4 fruit fly cellular contexts compared by ENCODE assay signal in genomic region chrX:19174850-19175571, dm6.
TF ChIP-seq lines count a peak whose summit lies in the region.

Gene CG33939, minus strand, starts transcription at chrX:19174900.

- TF ChIP-seq CTCF in whole organism, embryonic (GFP tag; optimal IDR thresholded peaks at IDR 0.05; lab: Kevin White, UChicago) = no peak

TF ChIP-seq in whole organism, embryonic, 481 proteins besides CTCF, POLR2A, EP300 and RAD21:
- 0 out of 4 replicates have a peak, but pooled peaks have one; percentile 73 for TF ChIP-seq chinmo (GFP tag; IDR thresholded peaks at IDR 0.05; lab: Robert Waterston, UW; ENCODE audit: partially characterized antibody)
- no peak for TF ChIP-seq odd (GFP tag; optimal IDR thresholded peaks at IDR 0.05; lab: Kevin White, UChicago)
- peak; percentile 92 for TF ChIP-seq CG13894 (tag; optimal IDR thresholded peaks at IDR 0.05; lab: Kevin White, UChicago)
- TF ChIP-seq gcm2 (GFP tag; optimal IDR thresholded peaks at IDR 0.05; lab: Kevin White, UChicago) = no peak
- TF ChIP-seq CG10565 (GFP tag; optimal IDR thresholded peaks at IDR 0.05; lab: Kevin White, UChicago) = no peak
- TF ChIP-seq Tbp (GFP tag; optimal IDR thresholded peaks at IDR 0.05; lab: Kevin White, UChicago) = peak; percentile 65
- TF ChIP-seq CG10274 (GFP tag; optimal IDR thresholded peaks at IDR 0.05; lab: Kevin White, UChicago) = no peak
- TF ChIP-seq Chrac-16 (GFP tag; optimal IDR thresholded peaks at IDR 0.05; lab: Kevin White, UChicago) = no peak
- no peak for TF ChIP-seq CkIIα-i1 (GFP tag; IDR thresholded peaks at IDR 0.05; lab: Robert Waterston, UW)
- no peak for TF ChIP-seq CG12391 (tag; optimal IDR thresholded peaks at IDR 0.05; lab: Kevin White, UChicago)
- peak; percentile 8; the same call in 1 of the 2 replicates for TF ChIP-seq CG13287 (GFP tag; IDR thresholded peaks at IDR 0.05; lab: Robert Waterston, UW; ENCODE audit: partially characterized antibody)
- TF ChIP-seq Deaf1 (tag; optimal IDR thresholded peaks at IDR 0.05; lab: Kevin White, UChicago) = peak; percentile 77
- peak; percentile 99 for TF ChIP-seq CG8359 (GFP tag; optimal IDR thresholded peaks at IDR 0.05; lab: Kevin White, UChicago; ENCODE audit: borderline replicate concordance)
- peak; percentile 9 for TF ChIP-seq ftz-f1 (GFP tag; optimal IDR thresholded peaks at IDR 0.05; lab: Kevin White, UChicago)
- TF ChIP-seq nom (GFP tag; optimal IDR thresholded peaks at IDR 0.05; lab: Kevin White, UChicago) = peak; percentile 22
- 0 out of 4 replicates have a peak, but pooled peaks have one; percentile 14 for TF ChIP-seq Dll (GFP tag; IDR thresholded peaks at IDR 0.05; lab: Robert Waterston, UW; ENCODE audit: partially characterized antibody)
- TF ChIP-seq sens (GFP tag; lab: Kevin White, UChicago) = no peak
- no peak for TF ChIP-seq CrebB (tag; optimal IDR thresholded peaks at IDR 0.05; lab: Kevin White, UChicago)
- peak; percentile 24; the same call in 1 of the 2 replicates for TF ChIP-seq CG32532 (GFP tag; IDR thresholded peaks at IDR 0.05; lab: Robert Waterston, UW)
- TF ChIP-seq Trl (optimal IDR thresholded peaks at IDR 0.05; lab: Kevin White, UChicago) = peak in 1 of 2 experiments; percentile 1
- no peak for TF ChIP-seq Trl (GFP tag; optimal IDR thresholded peaks at IDR 0.05; lab: Kevin White, UChicago)

TF ChIP-seq in whole organism, prepupa, 60 proteins besides CTCF, POLR2A, EP300 and RAD21:
- TF ChIP-seq CG6854 (GFP tag; optimal IDR thresholded peaks at IDR 0.05; lab: Kevin White, UChicago) (peak; percentile 7), CG11294 (GFP tag; IDR thresholded peaks at IDR 0.05; lab: Robert Waterston, UW) (no peak), ss (GFP tag; optimal IDR thresholded peaks at IDR 0.05; lab: Kevin White, UChicago) (peak in 1 of 2 experiments; percentile 9), esn (GFP tag; optimal IDR thresholded peaks at IDR 0.05; lab: Kevin White, UChicago) (no peak), Eip78C (GFP tag; lab: Kevin White, UChicago) (peak; percentile 33)

TF ChIP-seq in whole organism, pupa, 21 proteins besides CTCF, POLR2A, EP300 and RAD21:
- TF ChIP-seq CG4496 (GFP tag; IDR thresholded peaks at IDR 0.05; lab: Robert Waterston, UW) = peak; percentile 34; the same call in 1 of the 3 replicates
- TF ChIP-seq EcR (GFP tag; optimal IDR thresholded peaks at IDR 0.05; lab: Kevin White, UChicago) = peak; percentile 95
- TF ChIP-seq gl (tag; optimal IDR thresholded peaks at IDR 0.05; lab: Kevin White, UChicago) = no peak
- TF ChIP-seq D1 (tag; optimal IDR thresholded peaks at IDR 0.05; lab: Kevin White, UChicago) = no peak

TF ChIP-seq in whole organism, wandering third instar larva, 38 proteins besides CTCF, POLR2A, EP300 and RAD21:
- no peak for TF ChIP-seq Rel (GFP tag; optimal IDR thresholded peaks at IDR 0.05; lab: Kevin White, UChicago)
- TF ChIP-seq Rel (tag; optimal IDR thresholded peaks at IDR 0.05; lab: Kevin White, UChicago) = peak; percentile 31
- TF ChIP-seq Myc (optimal IDR thresholded peaks at IDR 0.05; lab: Kevin White, UChicago) = peak; percentile 77
- no peak for TF ChIP-seq Abd-B (GFP tag; optimal IDR thresholded peaks at IDR 0.05; lab: Kevin White, UChicago)

Comparison
In these comparisons a context has a peak if more than half of its experiments do, and no peak if none do; other contexts are left out.
1. Of the 7 proteins assayed by ChIP-seq in both whole organism, embryonic and whole organism, prepupa: peak only in whole organism, embryonic: none; only in whole organism, prepupa: CG6854; in both: none; in neither: 6.